Worm (Caenorhabditis elegans) whole organism, early embryonic: Measurements from ENCODE around the gene ZC395.4.

Experiments
- B0310.2 ChIP-seq: sonication (generic microtip); optimal IDR thresholded peaks from 2 replicates; lab custom pipeline; 2016; ENCODE audit warnings: mild to moderate bottlenecking, missing genetic modification characterization, missing compliant biosample characterization
- F13C5.2 ChIP-seq: sonication (generic microtip); optimal IDR thresholded peaks from 2 replicates; lab custom pipeline; 2017; ENCODE audit warnings: mild to moderate bottlenecking, missing genetic modification characterization, inconsistent platforms, missing compliant biosample characterization
- aly-1 ChIP-seq: sonication (generic microtip); optimal IDR thresholded peaks from 2 replicates; lab custom pipeline; 2016; ENCODE audit warnings: missing genetic modification characterization, missing compliant biosample characterization
- ama-1 ChIP-seq: fragments of 150-350 bp; optimal IDR thresholded peaks from 2 replicates; lab custom pipeline; 2014
- ceh-13 ChIP-seq: fragments of 200-800 bp; sonication (Bioruptor generic); optimal IDR thresholded peaks from 2 replicates; lab custom pipeline; 2018; ENCODE audit warnings: mild to moderate bottlenecking, missing genetic modification characterization, missing compliant biosample characterization
- ceh-36 ChIP-seq: sonication (generic microtip); optimal IDR thresholded peaks from 2 replicates; lab custom pipeline; 2016; ENCODE audit warnings: missing genetic modification characterization, inconsistent platforms, missing compliant biosample characterization
- ets-7 ChIP-seq: sonication (generic microtip); optimal IDR thresholded peaks from 2 replicates; lab custom pipeline; 2016; ENCODE audit warnings: missing genotype, missing genetic modification characterization, missing compliant biosample characterization
- flt-1 ChIP-seq: fragments of 200-800 bp; sonication (Bioruptor generic); IDR thresholded peaks from 2 replicates; pipeline ENCODE4 v1.3.6; 2022; ENCODE audit warnings: missing genetic modification characterization, missing compliant biosample characterization
- hmbx-1 ChIP-seq: sonication (generic microtip); optimal IDR thresholded peaks from 2 replicates; lab custom pipeline; 2016; ENCODE audit warnings: mild to moderate bottlenecking, missing genetic modification characterization, missing compliant biosample characterization
- hmg-4 ChIP-seq: fragments of 200-800 bp; sonication (Bioruptor generic); optimal IDR thresholded peaks from 2 replicates; lab custom pipeline; 2018; ENCODE audit warnings: mild to moderate bottlenecking, missing genetic modification characterization, missing compliant biosample characterization
- hnd-1 ChIP-seq: sonication (generic microtip); optimal IDR thresholded peaks from 2 replicates; lab custom pipeline; 2016; ENCODE audit warnings: missing genetic modification characterization, missing compliant biosample characterization
- pes-1 ChIP-seq: fragments of 200-800 bp; sonication (Bioruptor generic); IDR thresholded peaks from 2 replicates; pipeline ENCODE4 v1.3.6; 2022; ENCODE audit warnings: missing genetic modification reagents, missing genetic modification characterization, missing compliant biosample characterization
- scrt-1 ChIP-seq: fragments of 200-800 bp; sonication (Bioruptor generic); IDR thresholded peaks from 2 replicates; pipeline ENCODE4 v1.3.6; 2022; ENCODE audit warnings: missing genetic modification characterization, missing compliant biosample characterization
- sea-1 ChIP-seq: fragments of 200-800 bp; sonication (Bioruptor generic); conservative IDR thresholded peaks from 2 replicates; pipeline ENCODE4 v1.3.6; 2022; ENCODE audit warnings: missing genetic modification characterization, missing compliant biosample characterization
- tbx-11 ChIP-seq: fragments of 200-800 bp; sonication (Bioruptor generic); IDR thresholded peaks from 2 replicates; pipeline ENCODE4 v1.3.6; 2022; ENCODE audit warnings: missing genetic modification characterization, missing compliant biosample characterization
- tbx-37 ChIP-seq: fragments of 200-800 bp; sonication (Bioruptor generic); conservative IDR thresholded peaks from 2 replicates; pipeline ENCODE4 v1.3.6; 2022; ENCODE audit warnings: missing genetic modification reagents, missing genetic modification characterization, missing compliant biosample characterization
- tra-4 ChIP-seq: sonication (generic microtip); optimal IDR thresholded peaks from 2 replicates; lab custom pipeline; 2017; ENCODE audit warnings: missing genetic modification characterization, missing compliant biosample characterization

The ZC395.4 gene

ce11 chrIII:5228839-5229238, 41.1 kb upstream of the ZC395.4 start:
- TF ChIP-seq pes-1 (GFP tag; lab: Robert Waterston, UW) (no peak), scrt-1 (no peak), ceh-13 (GFP tag; lab: Kevin White, UChicago) (no peak), tra-4 (tag; lab: Kevin White, UChicago) (no peak), ama-1 (lab: Kevin White, UChicago) (no peak), F13C5.2 (no peak), tbx-37 (no peak), hmbx-1 (tag; lab: Kevin White, UChicago) (no peak), hmg-4 (GFP tag; lab: Kevin White, UChicago) (no peak), ceh-36 (no peak), aly-1 (tag; lab: Kevin White, UChicago) (no peak)

- no peak for TF ChIP-seq tbx-11 (GFP tag; lab: Robert Waterston, UW)
- TF ChIP-seq sea-1, result no peak
- no peak for TF ChIP-seq ceh-36
- no peak for TF ChIP-seq hnd-1 (tag; lab: Kevin White, UChicago)
- no peak for TF ChIP-seq hmbx-1 (tag; lab: Kevin White, UChicago)
- no peak for TF ChIP-seq ceh-13 (GFP tag; lab: Kevin White, UChicago)
- TF ChIP-seq scrt-1, result no peak
- no peak for TF ChIP-seq B0310.2 (tag; lab: Kevin White, UChicago)
- TF ChIP-seq aly-1 (tag; lab: Kevin White, UChicago), result no peak
- TF ChIP-seq tbx-37, result no peak
- no peak for TF ChIP-seq ets-7 (tag; lab: Kevin White, UChicago)
- no peak for TF ChIP-seq ama-1 (lab: Kevin White, UChicago)
- no peak for TF ChIP-seq hmg-4 (GFP tag; lab: Kevin White, UChicago)
- no peak for TF ChIP-seq pes-1 (GFP tag; lab: Robert Waterston, UW)
- no peak for TF ChIP-seq tra-4 (tag; lab: Kevin White, UChicago)
- no peak for TF ChIP-seq F13C5.2
- no peak for TF ChIP-seq flt-1
These were observed 40.2 kb upstream of the ZC395.4 start for ce11 chrIII:5229511-5230250.

ce11 chrIII:5230415-5230814, 39.5 kb upstream of the ZC395.4 start, which contains the start of gene prmt-5:
Gene prmt-5, plus strand, starts transcription at chrIII:5230555.
- TF ChIP-seq pes-1 (GFP tag; lab: Robert Waterston, UW) (no peak), hnd-1 (tag; lab: Kevin White, UChicago) (no peak), hmbx-1 (tag; lab: Kevin White, UChicago) (no peak), tra-4 (tag; lab: Kevin White, UChicago) (no peak), sea-1 (no peak), scrt-1 (no peak), ets-7 (tag; lab: Kevin White, UChicago) (no peak), F13C5.2 (no peak), hmg-4 (GFP tag; lab: Kevin White, UChicago) (no peak), B0310.2 (tag; lab: Kevin White, UChicago) (no peak), ceh-13 (GFP tag; lab: Kevin White, UChicago) (no peak), ceh-36 (no peak), tbx-11 (GFP tag; lab: Robert Waterston, UW) (no peak), flt-1 (no peak)

- TF ChIP-seq sea-1, result no peak
- no peak for TF ChIP-seq scrt-1
- no peak for TF ChIP-seq tra-4 (tag; lab: Kevin White, UChicago)
- TF ChIP-seq pes-1 (GFP tag; lab: Robert Waterston, UW), result no peak
- TF ChIP-seq B0310.2 (tag; lab: Kevin White, UChicago), result no peak
- TF ChIP-seq ceh-36, result no peak
- no peak for TF ChIP-seq hnd-1 (tag; lab: Kevin White, UChicago)
- no peak for TF ChIP-seq ets-7 (tag; lab: Kevin White, UChicago)
- no peak for TF ChIP-seq hmbx-1 (tag; lab: Kevin White, UChicago)
- TF ChIP-seq ceh-13 (GFP tag; lab: Kevin White, UChicago), result no peak
- no peak for TF ChIP-seq aly-1 (tag; lab: Kevin White, UChicago)
- TF ChIP-seq tbx-37, result no peak
- TF ChIP-seq ama-1 (lab: Kevin White, UChicago), result no peak
These were observed 36.8 kb upstream of the ZC395.4 start for ce11 chrIII:5233140-5233539.

- TF ChIP-seq tbx-11 (GFP tag; lab: Robert Waterston, UW), result no peak
- no peak for TF ChIP-seq ceh-13 (GFP tag; lab: Kevin White, UChicago)
- TF ChIP-seq pes-1 (GFP tag; lab: Robert Waterston, UW), result no peak
- TF ChIP-seq tra-4 (tag; lab: Kevin White, UChicago), result no peak
- no peak for TF ChIP-seq hmbx-1 (tag; lab: Kevin White, UChicago)
- no peak for TF ChIP-seq B0310.2 (tag; lab: Kevin White, UChicago)
- no peak for TF ChIP-seq ceh-36
These were observed 35.6 kb upstream of the ZC395.4 start, which contains the start of gene mrps-26 for ce11 chrIII:5234312-5234711. Gene mrps-26, plus strand, starts transcription at chrIII:5234612.

- no peak for TF ChIP-seq B0310.2 (tag; lab: Kevin White, UChicago)
- TF ChIP-seq hmbx-1 (tag; lab: Kevin White, UChicago), result no peak
- no peak for TF ChIP-seq ceh-13 (GFP tag; lab: Kevin White, UChicago)
- no peak for TF ChIP-seq ets-7 (tag; lab: Kevin White, UChicago)
- TF ChIP-seq tbx-11 (GFP tag; lab: Robert Waterston, UW), result no peak
- no peak for TF ChIP-seq scrt-1
- TF ChIP-seq flt-1, result no peak
- TF ChIP-seq hmg-4 (GFP tag; lab: Kevin White, UChicago), result no peak
- no peak for TF ChIP-seq tra-4 (tag; lab: Kevin White, UChicago)
- no peak for TF ChIP-seq sea-1
- no peak for TF ChIP-seq ama-1 (lab: Kevin White, UChicago)
- no peak for TF ChIP-seq F13C5.2
- TF ChIP-seq pes-1 (GFP tag; lab: Robert Waterston, UW), result no peak
- TF ChIP-seq aly-1 (tag; lab: Kevin White, UChicago), result no peak
- TF ChIP-seq hnd-1 (tag; lab: Kevin White, UChicago), result no peak
- no peak for TF ChIP-seq ceh-36
- no peak for TF ChIP-seq tbx-37
These were observed 33.8 kb upstream of the ZC395.4 start, which contains the start of gene prx-10 for ce11 chrIII:5236104-5236503. Gene prx-10, plus strand, starts transcription at chrIII:5236404.

ce11 chrIII:5241854-5242253, 28.1 kb upstream of the ZC395.4 start:
- no peak for TF ChIP-seq scrt-1
- no peak for TF ChIP-seq tbx-37
- no peak for TF ChIP-seq tbx-11 (GFP tag; lab: Robert Waterston, UW)
- TF ChIP-seq hmg-4 (GFP tag; lab: Kevin White, UChicago), result no peak
- TF ChIP-seq pes-1 (GFP tag; lab: Robert Waterston, UW), result no peak
- TF ChIP-seq hmbx-1 (tag; lab: Kevin White, UChicago), result no peak
- TF ChIP-seq tra-4 (tag; lab: Kevin White, UChicago), result no peak
- TF ChIP-seq ets-7 (tag; lab: Kevin White, UChicago), result no peak
- no peak for TF ChIP-seq F13C5.2
- no peak for TF ChIP-seq ceh-13 (GFP tag; lab: Kevin White, UChicago)
- TF ChIP-seq sea-1, result no peak
- no peak for TF ChIP-seq ama-1 (lab: Kevin White, UChicago)
- no peak for TF ChIP-seq ceh-36
- no peak for TF ChIP-seq aly-1 (tag; lab: Kevin White, UChicago)
- no peak for TF ChIP-seq hnd-1 (tag; lab: Kevin White, UChicago)
- TF ChIP-seq B0310.2 (tag; lab: Kevin White, UChicago), result no peak
- TF ChIP-seq flt-1, result no peak
